Worm (Caenorhabditis elegans) whole organism, late embryonic: ENCODE data around the gene pitr-3.

Source experiments
- C08G9.2 ChIP-seq: sonication (generic microtip); optimal IDR thresholded peaks from 2 replicates; lab custom pipeline; 2016; ENCODE audit warnings: mild to moderate bottlenecking, missing genetic modification characterization, moderate library complexity, missing compliant biosample characterization
- K02D7.2 ChIP-seq: sonication (generic microtip); optimal IDR thresholded peaks from 2 replicates; lab custom pipeline; 2017; ENCODE audit warnings: mild to moderate bottlenecking, missing genetic modification characterization, missing compliant biosample characterization
- T23F11.4 ChIP-seq: fragments of 200-800 bp; sonication (Bioruptor generic); optimal IDR thresholded peaks from 2 replicates; lab custom pipeline; 2018; ENCODE audit warnings: mild to moderate bottlenecking, missing genetic modification characterization, missing compliant biosample characterization
- Y22D7AL.16 ChIP-seq: sonication (generic microtip); optimal IDR thresholded peaks from 2 replicates; lab custom pipeline; 2016; ENCODE audit warnings: missing genetic modification characterization, missing compliant biosample characterization
- ama-1 ChIP-seq: fragments of 150-350 bp; optimal IDR thresholded peaks from 2 replicates; lab custom pipeline; 2014
- ceh-14 ChIP-seq: sonication (generic microtip); optimal IDR thresholded peaks from 2 replicates; lab custom pipeline; 2016; ENCODE audit warnings: missing genotype, missing genetic modification characterization, missing compliant biosample characterization
- ceh-18 ChIP-seq: sonication (generic microtip); optimal IDR thresholded peaks from 2 replicates; lab custom pipeline; 2016; ENCODE audit warnings: missing genetic modification characterization, missing compliant biosample characterization
- ceh-19 ChIP-seq: fragments of 200-800 bp; sonication (Bioruptor generic); optimal IDR thresholded peaks from 2 replicates; lab custom pipeline; 2018; ENCODE audit warnings: mild to moderate bottlenecking, missing genetic modification characterization, missing compliant biosample characterization
- ceh-2 ChIP-seq: sonication (generic microtip); optimal IDR thresholded peaks from 2 replicates; lab custom pipeline; 2016; ENCODE audit warnings: missing genotype, missing genetic modification characterization, missing compliant biosample characterization
- ceh-22 ChIP-seq: sonication (generic microtip); optimal IDR thresholded peaks from 2 replicates; lab custom pipeline; 2017; ENCODE audit warnings: missing biosample characterization, missing genetic modification characterization
- ceh-31 ChIP-seq: sonication (generic microtip); optimal IDR thresholded peaks from 2 replicates; lab custom pipeline; 2016; ENCODE audit warnings: missing genetic modification characterization, missing compliant biosample characterization
- ceh-34 ChIP-seq: sonication (generic microtip); optimal IDR thresholded peaks from 2 replicates; lab custom pipeline; 2016; ENCODE audit warnings: mild to moderate bottlenecking, missing genetic modification characterization, missing compliant biosample characterization
- ceh-45 ChIP-seq: fragments of 200-800 bp; sonication (Bioruptor generic); IDR thresholded peaks from 2 replicates; pipeline ENCODE4 v1.3.6; 2022; ENCODE audit warnings: missing genetic modification reagents, missing genetic modification characterization, missing compliant biosample characterization
- ceh-48 ChIP-seq: sonication (generic microtip); optimal IDR thresholded peaks from 2 replicates; lab custom pipeline; 2016; ENCODE audit warnings: missing genetic modification characterization, inconsistent platforms, missing compliant biosample characterization
- ceh-6 ChIP-seq: fragments of 200-800 bp; sonication (Bioruptor generic); optimal IDR thresholded peaks from 2 replicates; lab custom pipeline; 2018; ENCODE audit warnings: mild to moderate bottlenecking, missing genetic modification characterization, missing compliant biosample characterization
- dmd-4 ChIP-seq: sonication (generic microtip); optimal IDR thresholded peaks from 2 replicates; lab custom pipeline; 2016; ENCODE audit warnings: borderline replicate concordance, missing genetic modification characterization, missing compliant biosample characterization
- elt-2 ChIP-seq: sonication (generic microtip); optimal IDR thresholded peaks from 2 replicates; lab custom pipeline; 2016; ENCODE audit warnings: missing genetic modification reagents, missing genetic modification characterization, missing compliant biosample characterization
- elt-4 ChIP-seq: sonication (generic microtip); optimal IDR thresholded peaks from 2 replicates; lab custom pipeline; 2016; ENCODE audit warnings: missing genetic modification characterization, missing compliant biosample characterization
- ets-4 ChIP-seq: sonication (generic microtip); optimal IDR thresholded peaks from 2 replicates; lab custom pipeline; 2016; ENCODE audit warnings: missing genetic modification characterization, missing compliant biosample characterization
- fax-1 ChIP-seq: sonication (generic microtip); optimal IDR thresholded peaks from 2 replicates; lab custom pipeline; 2016; ENCODE audit warnings: missing genotype, missing genetic modification characterization, missing compliant biosample characterization
- fkh-10 ChIP-seq: fragments of 150-350 bp; optimal IDR thresholded peaks from 2 replicates; lab custom pipeline; 2014; ENCODE audit warnings: missing biosample characterization, missing genetic modification reagents, missing genetic modification characterization
- gmeb-2 ChIP-seq: sonication (generic microtip); optimal IDR thresholded peaks from 2 replicates; lab custom pipeline; 2016; ENCODE audit warnings: missing genetic modification characterization, inconsistent platforms, missing compliant biosample characterization
- hlh-30 ChIP-seq: sonication (generic microtip); optimal IDR thresholded peaks from 2 replicates; lab custom pipeline; 2017; ENCODE audit warnings: antibody characterized with exemption, missing genetic modification characterization, missing compliant biosample characterization; ENCODE audit not compliant: insufficient read depth
- lim-6 ChIP-seq: sonication (generic microtip); optimal IDR thresholded peaks from 2 replicates; lab custom pipeline; 2016; ENCODE audit warnings: missing genetic modification characterization, missing compliant biosample characterization
- lin-11 ChIP-seq: fragments of 200-800 bp; sonication (Bioruptor generic); optimal IDR thresholded peaks from 2 replicates; lab custom pipeline; 2018; ENCODE audit warnings: mild to moderate bottlenecking, missing genetic modification characterization, missing compliant biosample characterization
- madf-2 ChIP-seq: sonication (generic microtip); optimal IDR thresholded peaks from 2 replicates; lab custom pipeline; 2017; ENCODE audit warnings: missing genetic modification characterization, missing compliant biosample characterization
- mec-3 ChIP-seq: sonication (generic microtip); optimal IDR thresholded peaks from 2 replicates; lab custom pipeline; 2016; ENCODE audit warnings: borderline replicate concordance, missing genetic modification characterization, missing compliant biosample characterization
- npax-4 ChIP-seq: sonication (generic microtip); optimal IDR thresholded peaks from 2 replicates; lab custom pipeline; 2016; ENCODE audit warnings: missing genetic modification characterization, missing compliant biosample characterization
- odd-2 ChIP-seq: sonication (generic microtip); optimal IDR thresholded peaks from 2 replicates; lab custom pipeline; 2017; ENCODE audit warnings: antibody characterized with exemption, mild to moderate bottlenecking, missing genetic modification characterization, missing compliant biosample characterization
- pat-9 ChIP-seq: fragments of 200-800 bp; sonication (Bioruptor generic); optimal IDR thresholded peaks from 2 replicates; lab custom pipeline; 2018; ENCODE audit warnings: mild to moderate bottlenecking, missing genetic modification characterization, moderate library complexity, missing compliant biosample characterization
- sox-2 ChIP-seq: fragments of 200-800 bp; sonication (Bioruptor generic); IDR thresholded peaks from 2 replicates; pipeline ENCODE4 v1.3.6; 2022; ENCODE audit warnings: missing genetic modification reagents, missing genetic modification characterization, missing compliant biosample characterization
- syd-9 ChIP-seq: sonication (generic microtip); optimal IDR thresholded peaks from 2 replicates; lab custom pipeline; 2016; ENCODE audit warnings: mild to moderate bottlenecking, missing genetic modification characterization, moderate library complexity, missing compliant biosample characterization
- tbx-7 ChIP-seq: sonication (generic microtip); optimal IDR thresholded peaks from 2 replicates; lab custom pipeline; 2016; ENCODE audit warnings: missing genotype, missing genetic modification characterization, missing compliant biosample characterization
- unc-3 ChIP-seq, 2 experiments: fragments of 200-800 bp in 1 of 2; sonication (Bioruptor generic) in 1 of 2; sonication (generic microtip) in 1 of 2; conservative IDR thresholded peaks in 1 of 2; optimal IDR thresholded peaks in 1 of 2; 2 replicates each; pipeline versions ENCODE4 v1.3.6 to Lab custom; 2016 to 2022; ENCODE audit warnings: missing compliant biosample characterization in 2 of 2, missing genetic modification characterization in 2 of 2, missing genetic modification reagents in 1 of 2
- unc-42 ChIP-seq: sonication (generic microtip); optimal IDR thresholded peaks from 2 replicates; lab custom pipeline; 2016; ENCODE audit warnings: missing genotype, missing genetic modification characterization, missing compliant biosample characterization
- ztf-16 ChIP-seq: sonication (generic microtip); optimal IDR thresholded peaks from 2 replicates; lab custom pipeline; 2017; ENCODE audit warnings: missing genetic modification characterization, missing compliant biosample characterization

Gene pitr-3

DNA sequence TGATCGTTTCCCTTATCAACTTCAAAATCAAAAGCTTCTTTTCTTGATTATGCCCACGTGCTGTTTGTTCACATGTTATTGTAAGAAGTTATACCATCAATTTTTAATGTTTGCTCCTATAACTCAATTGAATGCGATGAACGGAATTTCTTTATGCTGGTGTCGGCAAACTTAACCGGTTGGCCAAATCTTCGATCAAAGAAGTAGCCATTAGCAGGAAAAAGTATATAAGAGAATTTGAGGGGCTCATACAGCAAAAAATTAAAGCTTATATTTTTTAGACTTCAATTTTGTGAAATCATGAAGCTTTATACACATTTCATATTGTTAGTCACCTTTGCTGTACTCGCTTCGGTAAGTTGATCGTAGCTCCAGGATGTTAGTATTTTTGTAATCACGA, 32.6 kb upstream of the pitr-3 start, which contains the start of gene pqn-16:
Gene pqn-16, plus strand, starts transcription at position 301 of the 400 bp plus-strand sequence.
- TF ChIP-seq ceh-18 (tag; lab: Kevin White, UChicago): no peak
- no peak for TF ChIP-seq npax-4

DNA sequence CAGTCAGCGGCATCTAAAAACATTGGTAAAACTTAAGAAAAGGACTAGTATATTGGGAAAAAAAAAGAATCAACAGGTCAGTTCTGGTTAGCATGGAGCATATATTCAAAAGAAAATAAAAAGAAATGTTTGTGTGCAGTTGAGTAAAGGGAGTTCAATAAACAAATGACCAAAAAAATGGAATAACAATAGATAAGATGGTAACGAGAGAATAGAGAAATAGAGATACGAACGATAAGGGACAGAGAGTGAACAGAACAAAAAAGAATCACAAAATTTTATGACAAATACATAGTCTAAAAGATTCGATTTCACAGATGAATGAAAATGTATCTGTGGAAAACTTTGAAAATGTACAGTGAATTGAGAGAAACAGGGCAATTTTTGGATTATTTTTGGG, 31.8 kb upstream of the pitr-3 start, which contains the start of gene gad-3:
Gene gad-3, minus strand, starts transcription at position 17 of the 400 bp plus-strand sequence.
- TF ChIP-seq ztf-16 (tag; lab: Kevin White, UChicago) (no peak), mec-3 (tag; lab: Kevin White, UChicago) (no peak), npax-4 (no peak), madf-2 (tag; lab: Kevin White, UChicago) (no peak), ets-4 (no peak), fkh-10 (no peak), fax-1 (tag; lab: Kevin White, UChicago) (no peak), ama-1 (lab: Kevin White, UChicago) (no peak), ceh-48 (no peak), ceh-31 (tag; lab: Kevin White, UChicago) (no peak), ceh-6 (GFP tag; lab: Kevin White, UChicago) (no peak), tbx-7 (tag; lab: Kevin White, UChicago) (no peak), dmd-4 (tag; lab: Kevin White, UChicago) (no peak), ceh-2 (tag; lab: Kevin White, UChicago) (no peak), pat-9 (no peak), lin-11 (no peak)

DNA sequence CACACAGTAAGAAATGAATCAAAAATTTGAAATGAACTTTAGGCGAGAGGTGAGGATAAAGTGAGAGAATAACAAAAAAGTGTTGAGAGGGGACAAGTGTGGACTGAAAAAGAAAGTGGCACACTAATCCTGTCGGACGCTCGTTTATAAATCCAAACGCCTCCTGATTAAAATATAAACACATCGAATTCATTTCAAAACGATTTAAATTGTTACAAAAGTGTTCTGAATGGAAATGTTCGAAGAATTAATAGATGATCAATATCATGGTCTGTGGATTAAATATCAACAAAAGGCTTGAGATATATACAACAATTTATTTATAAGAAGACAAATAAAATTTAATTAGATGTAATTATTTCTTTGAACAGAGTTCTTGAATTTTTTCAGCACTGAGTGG, 26.9 kb upstream of the pitr-3 start, which contains the start of gene B0222.11:
Gene B0222.11, minus strand, starts transcription at position 101 of the 400 bp plus-strand sequence.
- no peak for TF ChIP-seq madf-2 (tag; lab: Kevin White, UChicago)
- TF ChIP-seq lim-6 (tag; lab: Kevin White, UChicago): no peak

DNA sequence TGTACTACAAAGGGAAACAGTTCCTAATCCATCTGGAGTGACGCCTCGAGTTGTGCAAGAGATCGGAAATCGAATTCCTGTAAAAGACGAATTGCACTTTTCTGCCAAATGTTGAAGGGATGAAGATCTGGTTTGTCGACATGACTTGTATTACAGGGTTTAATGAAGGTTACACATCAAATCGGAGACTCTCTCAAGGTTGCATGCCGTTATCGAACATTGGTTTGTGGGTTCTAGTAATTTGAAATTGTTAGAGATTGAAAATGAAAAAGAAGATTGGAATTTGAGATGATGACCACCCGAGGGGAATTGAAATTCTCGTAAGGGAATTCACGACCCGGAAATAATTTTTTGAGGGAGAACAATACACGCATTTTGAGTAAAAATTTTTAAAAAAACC, 25.1 kb upstream of the pitr-3 start:
- no peak for TF ChIP-seq fax-1 (tag; lab: Kevin White, UChicago)
- TF ChIP-seq ceh-6 (GFP tag; lab: Kevin White, UChicago): no peak
- no peak for TF ChIP-seq C08G9.2
- no peak for TF ChIP-seq Y22D7AL.16 (tag; lab: Kevin White, UChicago)
- TF ChIP-seq T23F11.4 (GFP tag; lab: Kevin White, UChicago): no peak
- TF ChIP-seq ceh-22 (tag; lab: Kevin White, UChicago): no peak
- TF ChIP-seq elt-4 (tag; lab: Kevin White, UChicago): no peak
- no peak for TF ChIP-seq ceh-48
- no peak for TF ChIP-seq npax-4
- TF ChIP-seq sox-2 (GFP tag; lab: Robert Waterston, UW): no peak
- TF ChIP-seq odd-2 (tag; lab: Kevin White, UChicago): no peak
- TF ChIP-seq unc-3 (GFP tag; conservative IDR thresholded peaks at IDR 0.05; lab: Robert Waterston, UW): no peak
- no peak for TF ChIP-seq unc-3 (tag; optimal IDR thresholded peaks at IDR 0.05; lab: Kevin White, UChicago)
- TF ChIP-seq elt-2 (tag; lab: Kevin White, UChicago): no peak
- TF ChIP-seq ceh-45 (GFP tag; lab: Robert Waterston, UW): no peak
- TF ChIP-seq gmeb-2 (tag; lab: Kevin White, UChicago): no peak
- TF ChIP-seq K02D7.2 (tag; lab: Kevin White, UChicago): no peak
- TF ChIP-seq ceh-34 (tag; lab: Kevin White, UChicago): no peak
- TF ChIP-seq, all 69 proteins: peak for 0

DNA sequence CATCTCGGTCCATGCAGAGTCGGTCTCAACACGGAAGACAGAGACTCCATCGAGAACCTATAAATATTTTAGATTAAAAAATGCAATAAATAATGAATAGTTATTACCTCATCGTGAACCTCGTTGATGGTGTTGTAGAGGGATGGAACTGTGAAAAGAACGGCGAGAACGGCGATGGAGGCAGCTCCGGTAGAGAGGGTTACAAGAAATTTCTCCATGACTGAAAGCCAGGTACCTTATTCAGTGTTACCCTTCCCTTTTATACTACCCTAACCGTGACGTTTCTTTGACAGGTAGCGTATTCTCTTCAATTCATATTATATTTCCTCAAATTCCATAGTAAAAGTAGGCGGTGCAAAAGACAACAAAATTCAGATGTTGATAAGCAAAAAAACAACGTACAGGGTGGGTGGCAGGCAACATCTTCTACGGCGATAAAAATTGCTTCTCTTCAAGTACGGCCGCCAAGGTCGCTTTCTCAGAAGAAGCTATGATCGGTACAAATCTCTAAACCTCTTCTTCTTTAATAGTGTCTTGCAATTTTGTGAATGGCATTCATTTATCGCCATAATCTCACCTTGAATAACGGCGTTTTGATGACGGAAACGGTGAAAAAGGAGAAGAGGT, 24.0 kb upstream of the pitr-3 start, which contains the start of gene col-10:
Gene col-10, minus strand, starts transcription at position 235 of the 627 bp plus-strand sequence.
- TF ChIP-seq hlh-30: no peak
- no peak for TF ChIP-seq unc-42 (tag; lab: Kevin White, UChicago)
- TF ChIP-seq ceh-22 (tag; lab: Kevin White, UChicago): no peak
- no peak for TF ChIP-seq syd-9
- no peak for TF ChIP-seq ceh-19
- TF ChIP-seq ets-4: no peak
- TF ChIP-seq unc-3 (GFP tag; conservative IDR thresholded peaks at IDR 0.05; lab: Robert Waterston, UW): no peak
- TF ChIP-seq unc-3 (tag; optimal IDR thresholded peaks at IDR 0.05; lab: Kevin White, UChicago): no peak
- TF ChIP-seq ceh-14 (tag; lab: Kevin White, UChicago): no peak
- TF ChIP-seq T23F11.4 (GFP tag; lab: Kevin White, UChicago): no peak
- TF ChIP-seq elt-4 (tag; lab: Kevin White, UChicago): no peak
